Worm (Caenorhabditis elegans): ENCODE results near the gene srg-30.
A peak's percentile ranks its signal among the peaks of the same experiment; 100 is the strongest.

The srg-30 gene

ce11 chrV:6709050-6709683, 9.0 kb downstream of the srg-30 start, which contains the start of gene dlst-1 (continued):
- TF ChIP-seq C06A6.2 (GFP tag; conservative IDR thresholded peaks at IDR 0.05), result no peak
- TF ChIP-seq ZK185.1 (tag; optimal IDR thresholded peaks at IDR 0.05; ENCODE audit: poor library complexity, severe bottlenecking), result no peak
- TF ChIP-seq nhr-90 (tag; optimal IDR thresholded peaks at IDR 0.05), result no peak
- no peak for TF ChIP-seq snpc-3.4 (tag; optimal IDR thresholded peaks at IDR 0.05)
- TF ChIP-seq lin-54 (GFP tag; optimal IDR thresholded peaks at IDR 0.05), result peak; percentile 47
- TF ChIP-seq nhr-120 (GFP tag; IDR thresholded peaks at IDR 0.05), result no peak
- TF ChIP-seq fkh-3 (tag; optimal IDR thresholded peaks at IDR 0.05), result no peak
- peak; percentile 77 for TF ChIP-seq attf-3 (GFP tag; conservative IDR thresholded peaks at IDR 0.05)
- no peak for TF ChIP-seq madf-3 (GFP tag; IDR thresholded peaks at IDR 0.05)
- TF ChIP-seq T07F8.4 (tag; optimal IDR thresholded peaks at IDR 0.05), result no peak
- no peak for TF ChIP-seq dpl-1 (GFP tag; optimal IDR thresholded peaks at IDR 0.05)
- TF ChIP-seq ceh-100 (GFP tag; IDR thresholded peaks at IDR 0.05), result no peak
- TF ChIP-seq snpc-1.3 (tag; optimal IDR thresholded peaks at IDR 0.05; ENCODE audit: insufficient read depth), result peak; percentile 10
- TF ChIP-seq B0261.1 (tag; optimal IDR thresholded peaks at IDR 0.05), result peak; percentile 24
- TF ChIP-seq pha-4 (tag; optimal IDR thresholded peaks at IDR 0.05), result no peak
- TF ChIP-seq chd-7 (tag; optimal IDR thresholded peaks at IDR 0.05), result no peak
- no peak for TF ChIP-seq Y56A3A.18 (GFP tag; IDR thresholded peaks at IDR 0.05)
- no peak for TF ChIP-seq T26A5.8 (tag; optimal IDR thresholded peaks at IDR 0.05)
- TF ChIP-seq let-526 (GFP tag; IDR thresholded peaks at IDR 0.05), result no peak
- no peak for TF ChIP-seq ztf-3 (GFP tag; optimal IDR thresholded peaks at IDR 0.05)
- no peak for TF ChIP-seq F57C9.4 (tag; optimal IDR thresholded peaks at IDR 0.05)
- no peak for TF ChIP-seq Y53F4B.3 (GFP tag; IDR thresholded peaks at IDR 0.05)
- no peak for TF ChIP-seq cebp-2 (GFP tag; IDR thresholded peaks at IDR 0.05)
- TF ChIP-seq unc-62 (GFP tag; optimal IDR thresholded peaks at IDR 0.05), result no peak
- TF ChIP-seq him-1 (tag; optimal IDR thresholded peaks at IDR 0.05), result peak; percentile 35
- TF ChIP-seq ztf-22 (GFP tag; optimal IDR thresholded peaks at IDR 0.05), result no peak
- no peak for TF ChIP-seq nfya-1 (tag; optimal IDR thresholded peaks at IDR 0.05; ENCODE audit: borderline replicate concordance, insufficient read depth)
- no peak for TF ChIP-seq tlf-1 (GFP tag; optimal IDR thresholded peaks at IDR 0.05)
- TF ChIP-seq F23B12.7 (tag; optimal IDR thresholded peaks at IDR 0.05; ENCODE audit: insufficient read depth), result no peak
- 0 out of 2 replicates have a peak, but pooled peaks have one; percentile 21 for TF ChIP-seq hmg-1.2 (GFP tag; IDR thresholded peaks at IDR 0.05)
- TF ChIP-seq Y95B8A.8 (GFP tag; IDR thresholded peaks at IDR 0.05), result no peak
- TF ChIP-seq F37B4.10 (GFP tag; IDR thresholded peaks at IDR 0.05), result no peak
- peak; percentile 50 for TF ChIP-seq lin-40 (tag; optimal IDR thresholded peaks at IDR 0.05)
- TF ChIP-seq cebp-1 (GFP tag; IDR thresholded peaks at IDR 0.05), result no peak
- TF ChIP-seq cebp-1 (tag; optimal IDR thresholded peaks at IDR 0.05), result peak; percentile 52
- TF ChIP-seq Y67H2A.10 (GFP tag; conservative IDR thresholded peaks at IDR 0.05), result no peak
- no peak for TF ChIP-seq let-607 (tag; optimal IDR thresholded peaks at IDR 0.05)
- no peak for TF ChIP-seq ccch-3 (GFP tag; optimal IDR thresholded peaks at IDR 0.05)
- no peak for TF ChIP-seq ceh-58 (GFP tag; IDR thresholded peaks at IDR 0.05)
- no peak for TF ChIP-seq lag-1 (GFP tag; IDR thresholded peaks at IDR 0.05)
- peak; percentile 6 for TF ChIP-seq sptf-2 (GFP tag; optimal IDR thresholded peaks at IDR 0.05)
- TF ChIP-seq snpc-1.1 (tag; optimal IDR thresholded peaks at IDR 0.05; ENCODE audit: insufficient read depth), result no peak
- no peak for TF ChIP-seq akir-1 (GFP tag; optimal IDR thresholded peaks at IDR 0.05)
- TF ChIP-seq egl-18 (GFP tag; IDR thresholded peaks at IDR 0.05), result no peak
- no peak for TF ChIP-seq nhr-27 (tag; optimal IDR thresholded peaks at IDR 0.05)
- TF ChIP-seq hsf-1 (GFP tag; IDR thresholded peaks at IDR 0.05), result 0 out of 2 replicates have a peak, but pooled peaks have one; percentile 17
- TF ChIP-seq sea-2 (GFP tag; IDR thresholded peaks at IDR 0.05), result no peak
